Worm (Caenorhabditis elegans): ENCODE results near the gene srz-15.

- TF ChIP-seq ets-4 (tag; optimal IDR thresholded peaks at IDR 0.05), result no peak
- TF ChIP-seq mec-3 (tag; optimal IDR thresholded peaks at IDR 0.05; ENCODE audit: borderline replicate concordance), result no peak
- TF ChIP-seq hlh-30 (tag; optimal IDR thresholded peaks at IDR 0.05; ENCODE audit: insufficient read depth), result no peak
- TF ChIP-seq hlh-15 (tag; optimal IDR thresholded peaks at IDR 0.05), result no peak
- no peak for TF ChIP-seq ztf-16 (tag; optimal IDR thresholded peaks at IDR 0.05)
- TF ChIP-seq pag-3 (tag; optimal IDR thresholded peaks at IDR 0.05; ENCODE audit: borderline replicate concordance), result no peak
- TF ChIP-seq ama-1 (optimal IDR thresholded peaks at IDR 0.05), result no peak
- no peak for TF ChIP-seq nfya-1 (tag; optimal IDR thresholded peaks at IDR 0.05)
- TF ChIP-seq ceh-2 (tag; optimal IDR thresholded peaks at IDR 0.05), result no peak
- TF ChIP-seq pax-1 (tag; optimal IDR thresholded peaks at IDR 0.05), result no peak
Measured at ce11 chrIV:12893166-12893565, 22.4 kb upstream of the srz-15 start, which contains the start of gene K08D8.12.
